Worm (Caenorhabditis elegans): ENCODE measurements around the gene srz-15.
"Not testable (repeated sequence)": the region's sequence is repeated elsewhere in the genome, so short reads cannot be mapped to it uniquely, and the experiment has no call there.

The srz-15 gene

ce11 chrIV:12871445-12871947, 44.1 kb upstream of the srz-15 start, which contains the start of gene clec-187:
clec-187 (minus strand) TSS chrIV:12871495.
- TF ChIP-seq pqm-1 (tag; optimal IDR thresholded peaks at IDR 0.05) (no peak), ceh-31 (tag; optimal IDR thresholded peaks at IDR 0.05) (no peak), sox-2 (GFP tag; IDR thresholded peaks at IDR 0.05) (no peak), F13H6.1 (tag; optimal IDR thresholded peaks at IDR 0.05) (no peak), madf-2 (tag; optimal IDR thresholded peaks at IDR 0.05) (no peak), pha-4 (tag; optimal IDR thresholded peaks at IDR 0.05) (no peak), ceh-22 (tag; optimal IDR thresholded peaks at IDR 0.05) (no peak), T23F11.4 (GFP tag; optimal IDR thresholded peaks at IDR 0.05) (no peak), ceh-48 (tag; optimal IDR thresholded peaks at IDR 0.05) (no peak), unc-86 (tag; optimal IDR thresholded peaks at IDR 0.05) (no peak), pha-2 (tag; optimal IDR thresholded peaks at IDR 0.05) (no peak), odd-2 (tag; optimal IDR thresholded peaks at IDR 0.05) (no peak), C38D4.7 (GFP tag; optimal IDR thresholded peaks at IDR 0.05) (no peak), hlh-8 (tag; optimal IDR thresholded peaks at IDR 0.05) (no peak), npax-4 (tag; optimal IDR thresholded peaks at IDR 0.05) (no peak), hlh-15 (tag; optimal IDR thresholded peaks at IDR 0.05) (no peak), ceh-19 (GFP tag; optimal IDR thresholded peaks at IDR 0.05) (no peak), ceh-34 (tag; optimal IDR thresholded peaks at IDR 0.05) (no peak), K02D7.2 (tag; optimal IDR thresholded peaks at IDR 0.05) (no peak), C08G9.2 (tag; optimal IDR thresholded peaks at IDR 0.05) (no peak)

DNA sequence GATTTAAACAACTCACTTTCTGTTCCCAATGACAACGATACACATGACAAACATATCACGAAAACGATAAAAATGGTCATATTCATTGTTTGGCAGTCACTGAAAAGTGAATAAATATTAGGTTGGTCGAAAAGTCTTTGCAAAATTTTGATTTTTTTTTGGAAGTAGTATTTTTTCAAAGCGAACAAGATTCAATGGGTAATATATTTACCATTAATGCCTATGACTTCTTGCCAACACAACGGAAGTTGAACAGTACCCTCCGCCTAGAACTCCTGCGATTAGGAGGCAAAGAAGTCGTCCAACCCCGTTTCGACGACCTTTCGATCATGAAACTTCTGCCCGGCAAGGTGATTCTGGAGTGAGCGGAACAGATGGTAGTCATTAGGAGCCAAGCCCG, 40.3 kb upstream of the srz-15 start, which contains the start of gene ZK896.1:
Gene ZK896.1, minus strand, starts transcription at position 101 of the 400 bp plus-strand sequence.
- not testable (repeated sequence) for TF ChIP-seq ceh-22 (tag; optimal IDR thresholded peaks at IDR 0.05); pros-1 (tag; optimal IDR thresholded peaks at IDR 0.05); ceh-45 (GFP tag; IDR thresholded peaks at IDR 0.05)

DNA sequence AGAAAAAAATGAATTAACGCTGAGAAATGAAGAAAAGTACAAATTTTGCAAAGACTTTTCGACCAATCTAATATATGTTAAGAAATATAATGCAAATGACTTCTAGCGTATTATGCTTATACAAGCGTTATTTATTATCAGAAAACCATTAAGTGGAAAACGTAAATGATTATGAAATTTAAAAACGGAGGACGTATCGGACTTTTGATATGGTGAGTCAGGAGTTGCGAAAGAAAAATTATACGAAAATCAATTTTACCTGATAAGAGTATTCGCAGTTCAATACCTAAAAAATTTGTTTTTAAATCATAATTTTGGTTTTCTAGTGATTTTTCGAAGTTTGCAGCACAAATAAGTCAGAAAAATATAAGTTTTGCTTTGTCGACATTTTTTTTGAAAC, 39.0 kb upstream of the srz-15 start:
- no peak for TF ChIP-seq dmd-4 (tag; optimal IDR thresholded peaks at IDR 0.05; ENCODE audit: borderline replicate concordance)
- TF ChIP-seq ceh-30 (tag; optimal IDR thresholded peaks at IDR 0.05) = no peak
- no peak for TF ChIP-seq ets-4 (tag; optimal IDR thresholded peaks at IDR 0.05)
- no peak for TF ChIP-seq elt-4 (tag; optimal IDR thresholded peaks at IDR 0.05)
- no peak for TF ChIP-seq fkh-10 (GFP tag; optimal IDR thresholded peaks at IDR 0.05)
- TF ChIP-seq hlh-6 (tag; optimal IDR thresholded peaks at IDR 0.05) = no peak
- no peak for TF ChIP-seq ceh-9 (tag; optimal IDR thresholded peaks at IDR 0.05)
- no peak for TF ChIP-seq nhr-11 (tag; optimal IDR thresholded peaks at IDR 0.05)
- TF ChIP-seq ceh-22 (tag; optimal IDR thresholded peaks at IDR 0.05) = no peak
- TF ChIP-seq pag-3 (tag; optimal IDR thresholded peaks at IDR 0.05; ENCODE audit: borderline replicate concordance) = no peak
- TF ChIP-seq ceh-2 (tag; optimal IDR thresholded peaks at IDR 0.05) = no peak
- TF ChIP-seq tbx-7 (tag; optimal IDR thresholded peaks at IDR 0.05) = no peak
- no peak for TF ChIP-seq fax-1 (tag; optimal IDR thresholded peaks at IDR 0.05)
- no peak for TF ChIP-seq nfya-1 (tag; optimal IDR thresholded peaks at IDR 0.05)
- TF ChIP-seq sox-2 (GFP tag; IDR thresholded peaks at IDR 0.05) = no peak
- no peak for TF ChIP-seq che-1 (tag; optimal IDR thresholded peaks at IDR 0.05)

- TF ChIP-seq ama-1 (optimal IDR thresholded peaks at IDR 0.05) (no peak), ceh-22 (tag; optimal IDR thresholded peaks at IDR 0.05) (no peak), ref-2 (tag; optimal IDR thresholded peaks at IDR 0.05) (no peak), elt-2 (tag; optimal IDR thresholded peaks at IDR 0.05) (peak; percentile 3), hlh-6 (tag; optimal IDR thresholded peaks at IDR 0.05) (no peak), ceh-31 (tag; optimal IDR thresholded peaks at IDR 0.05) (no peak), K09A11.1 (tag; optimal IDR thresholded peaks at IDR 0.05; ENCODE audit: insufficient read depth) (no peak)
Measured at ce11 chrIV:12879557-12879956, 36.0 kb upstream of the srz-15 start, which contains the start of gene ZK896.5. ZK896.5 (minus strand) TSS chrIV:12879645.
